Fruit fly (Drosophila melanogaster): ENCODE data around the gene CG6495.

The CG6495 gene

dm6 chr2L:10736993-10737756 lies 23.7 kb upstream of the CG6495 start, which contains the start of the genes Vha16-5 and CG12299 (continued):
- peak; percentile 77 for TF ChIP-seq CG3163 (GFP tag; optimal IDR thresholded peaks at IDR 0.05)
- peak; percentile 80 for TF ChIP-seq Ssrp (tag; optimal IDR thresholded peaks at IDR 0.05)
- peak; percentile 72 for TF ChIP-seq al (GFP tag; IDR thresholded peaks at IDR 0.05)
- peak; percentile 72 for TF ChIP-seq CG9817 (tag; optimal IDR thresholded peaks at IDR 0.05)
- TF ChIP-seq Dbx (GFP tag; IDR thresholded peaks at IDR 0.05), result peak; percentile 91
- TF ChIP-seq H15 (GFP tag; IDR thresholded peaks at IDR 0.05), result peak; percentile 96
- peak; percentile 72 for TF ChIP-seq CG12659 (GFP tag; optimal IDR thresholded peaks at IDR 0.05)
- peak; percentile 68 for TF ChIP-seq pzg (GFP tag; optimal IDR thresholded peaks at IDR 0.05)
- no peak for TF ChIP-seq lab (GFP tag; optimal IDR thresholded peaks at IDR 0.05)
- peak; percentile 85 for TF ChIP-seq tgo (GFP tag; IDR thresholded peaks at IDR 0.05)
- TF ChIP-seq CG8089 (GFP tag; optimal IDR thresholded peaks at IDR 0.05), result peak; percentile 81
- peak; percentile 68 for TF ChIP-seq p53 (GFP tag; optimal IDR thresholded peaks at IDR 0.05)
- TF ChIP-seq zfh1 (GFP tag; IDR thresholded peaks at IDR 0.05), result peak; percentile 94
- TF ChIP-seq CG17912 (GFP tag; optimal IDR thresholded peaks at IDR 0.05), result no peak
- no peak for TF ChIP-seq br (optimal IDR thresholded peaks at IDR 0.05)
- peak; percentile 77 for TF ChIP-seq CG13624 (GFP tag; optimal IDR thresholded peaks at IDR 0.05)
- peak; percentile 87 for TF ChIP-seq Rx (GFP tag; IDR thresholded peaks at IDR 0.05)
- TF ChIP-seq so (GFP tag; IDR thresholded peaks at IDR 0.05), result peak; percentile 65; the same call in 1 of the 3 replicates
- peak; percentile 29 for TF ChIP-seq Oli (tag; optimal IDR thresholded peaks at IDR 0.05)
- peak; percentile 84 for TF ChIP-seq MESR4 (GFP tag; optimal IDR thresholded peaks at IDR 0.05)
- TF ChIP-seq Lpt (GFP tag; optimal IDR thresholded peaks at IDR 0.05), result no peak
- TF ChIP-seq crp (GFP tag; optimal IDR thresholded peaks at IDR 0.05), result peak in 1 of 2 experiments; percentile 57
- TF ChIP-seq Camta (GFP tag; optimal IDR thresholded peaks at IDR 0.05), result no peak
- peak; percentile 64 for TF ChIP-seq CG31224 (GFP tag; IDR thresholded peaks at IDR 0.05)
- TF ChIP-seq tin (GFP tag; optimal IDR thresholded peaks at IDR 0.05), result peak; percentile 96
- no peak for TF ChIP-seq CG7745 (tag; optimal IDR thresholded peaks at IDR 0.05)
- peak; percentile 94 for TF ChIP-seq Opbp (GFP tag; IDR thresholded peaks at IDR 0.05; ENCODE audit: partially characterized antibody)
- TF ChIP-seq CG10431 (GFP tag; optimal IDR thresholded peaks at IDR 0.05), result peak; percentile 22
- TF ChIP-seq gcm (GFP tag; optimal IDR thresholded peaks at IDR 0.05), result no peak
- TF ChIP-seq Mrtf (GFP tag; IDR thresholded peaks at IDR 0.05), result peak; percentile 89
- TF ChIP-seq sisA (GFP tag; IDR thresholded peaks at IDR 0.05), result peak; percentile 93
- TF ChIP-seq chm (GFP tag; IDR thresholded peaks at IDR 0.05), result peak; percentile 97
- peak; percentile 93 for TF ChIP-seq CG17328 (GFP tag; IDR thresholded peaks at IDR 0.05)
- TF ChIP-seq CG16779 (GFP tag; IDR thresholded peaks at IDR 0.05), result peak; percentile 86
- TF ChIP-seq amos (GFP tag; IDR thresholded peaks at IDR 0.05; ENCODE audit: partially characterized antibody), result peak; percentile 88
- peak; percentile 97 for TF ChIP-seq ci (GFP tag; IDR thresholded peaks at IDR 0.05)
- TF ChIP-seq CG14441 (GFP tag; IDR thresholded peaks at IDR 0.05), result peak; percentile 88
- TF ChIP-seq ems (GFP tag; optimal IDR thresholded peaks at IDR 0.05), result peak; percentile 87
- TF ChIP-seq Drgx (GFP tag; IDR thresholded peaks at IDR 0.05), result peak; percentile 68
- TF ChIP-seq CG1024 (GFP tag; IDR thresholded peaks at IDR 0.05), result peak; percentile 88
- no peak for TF ChIP-seq Asciz (GFP tag; optimal IDR thresholded peaks at IDR 0.05)
- peak; percentile 57 for TF ChIP-seq CG3838 (GFP tag; optimal IDR thresholded peaks at IDR 0.05)
- TF ChIP-seq rib (GFP tag; IDR thresholded peaks at IDR 0.05), result peak; percentile 57; the same call in 1 of the 2 replicates
- peak; percentile 90 for TF ChIP-seq Ptx1 (GFP tag; IDR thresholded peaks at IDR 0.05)
- peak; percentile 28 for TF ChIP-seq CG4328 (GFP tag; optimal IDR thresholded peaks at IDR 0.05)
- peak; percentile 74 for TF ChIP-seq Scr (GFP tag; IDR thresholded peaks at IDR 0.05; ENCODE audit: partially characterized antibody)
- peak; percentile 35 for TF ChIP-seq CG1233 (GFP tag; optimal IDR thresholded peaks at IDR 0.05)
- TF ChIP-seq CG14965 (GFP tag; optimal IDR thresholded peaks at IDR 0.05; ENCODE audit: borderline replicate concordance), result peak; percentile 9
- peak; percentile 89 for TF ChIP-seq onecut (GFP tag; IDR thresholded peaks at IDR 0.05)
- peak; percentile 76; the same call in 1 of the 2 replicates for TF ChIP-seq CG42726 (GFP tag; IDR thresholded peaks at IDR 0.05; ENCODE audit: partially characterized antibody)
